Worm (Caenorhabditis elegans) whole organism, late embryonic: Measurements from ENCODE around the gene R11E3.1.

ENCODE experiments used
- C08G9.2 ChIP-seq: sonication (generic microtip); optimal IDR thresholded peaks from 2 replicates; lab custom pipeline; 2016; ENCODE audit warnings: mild to moderate bottlenecking, missing genetic modification characterization, moderate library complexity, missing compliant biosample characterization
- C38D4.7 ChIP-seq: fragments of 200-800 bp; sonication (Bioruptor generic); optimal IDR thresholded peaks from 2 replicates; lab custom pipeline; 2018; ENCODE audit warnings: mild to moderate bottlenecking, missing genetic modification characterization, moderate library complexity, missing compliant biosample characterization
- F13H6.1 ChIP-seq: sonication (generic microtip); optimal IDR thresholded peaks from 2 replicates; lab custom pipeline; 2016; ENCODE audit warnings: missing genetic modification characterization, missing compliant biosample characterization
- T23F11.4 ChIP-seq: fragments of 200-800 bp; sonication (Bioruptor generic); optimal IDR thresholded peaks from 2 replicates; lab custom pipeline; 2018; ENCODE audit warnings: mild to moderate bottlenecking, missing genetic modification characterization, missing compliant biosample characterization
- Y22D7AL.16 ChIP-seq: sonication (generic microtip); optimal IDR thresholded peaks from 2 replicates; lab custom pipeline; 2016; ENCODE audit warnings: missing genetic modification characterization, missing compliant biosample characterization
- ahr-1 ChIP-seq: sonication (generic microtip); optimal IDR thresholded peaks from 2 replicates; lab custom pipeline; 2016; ENCODE audit warnings: missing genetic modification characterization, missing compliant biosample characterization
- ama-1 ChIP-seq: fragments of 150-350 bp; optimal IDR thresholded peaks from 2 replicates; lab custom pipeline; 2014
- ceh-14 ChIP-seq: sonication (generic microtip); optimal IDR thresholded peaks from 2 replicates; lab custom pipeline; 2016; ENCODE audit warnings: missing genotype, missing genetic modification characterization, missing compliant biosample characterization
- ceh-18 ChIP-seq: sonication (generic microtip); optimal IDR thresholded peaks from 2 replicates; lab custom pipeline; 2016; ENCODE audit warnings: missing genetic modification characterization, missing compliant biosample characterization
- ceh-19 ChIP-seq: fragments of 200-800 bp; sonication (Bioruptor generic); optimal IDR thresholded peaks from 2 replicates; lab custom pipeline; 2018; ENCODE audit warnings: mild to moderate bottlenecking, missing genetic modification characterization, missing compliant biosample characterization
- ceh-22 ChIP-seq: sonication (generic microtip); optimal IDR thresholded peaks from 2 replicates; lab custom pipeline; 2017; ENCODE audit warnings: missing biosample characterization, missing genetic modification characterization
- ceh-30 ChIP-seq: fragments of 150-350 bp; optimal IDR thresholded peaks from 2 replicates; lab custom pipeline; 2014; ENCODE audit warnings: missing biosample characterization, missing genetic modification characterization
- ceh-45 ChIP-seq: fragments of 200-800 bp; sonication (Bioruptor generic); IDR thresholded peaks from 2 replicates; pipeline ENCODE4 v1.3.6; 2022; ENCODE audit warnings: missing genetic modification reagents, missing genetic modification characterization, missing compliant biosample characterization
- che-1 ChIP-seq: sonication (generic microtip); optimal IDR thresholded peaks from 2 replicates; lab custom pipeline; 2016; ENCODE audit warnings: mild to moderate bottlenecking, missing genetic modification characterization, missing compliant biosample characterization
- dve-1 ChIP-seq: sonication (generic microtip); optimal IDR thresholded peaks from 2 replicates; lab custom pipeline; 2017; ENCODE audit warnings: antibody characterized with exemption, mild to moderate bottlenecking, missing genetic modification characterization, missing compliant biosample characterization
- ets-4 ChIP-seq: sonication (generic microtip); optimal IDR thresholded peaks from 2 replicates; lab custom pipeline; 2016; ENCODE audit warnings: missing genetic modification characterization, missing compliant biosample characterization
- fax-1 ChIP-seq: sonication (generic microtip); optimal IDR thresholded peaks from 2 replicates; lab custom pipeline; 2016; ENCODE audit warnings: missing genotype, missing genetic modification characterization, missing compliant biosample characterization
- fkh-10 ChIP-seq: fragments of 150-350 bp; optimal IDR thresholded peaks from 2 replicates; lab custom pipeline; 2014; ENCODE audit warnings: missing biosample characterization, missing genetic modification reagents, missing genetic modification characterization
- fkh-6 ChIP-seq: sonication (generic microtip); optimal IDR thresholded peaks from 2 replicates; lab custom pipeline; 2016; ENCODE audit warnings: missing genetic modification characterization, missing compliant biosample characterization
- hlh-13 ChIP-seq: fragments of 200-800 bp; sonication (Bioruptor generic); optimal IDR thresholded peaks from 2 replicates; lab custom pipeline; 2018; ENCODE audit warnings: mild to moderate bottlenecking, missing genetic modification characterization, missing compliant biosample characterization
- hlh-15 ChIP-seq: sonication (generic microtip); optimal IDR thresholded peaks from 2 replicates; lab custom pipeline; 2016; ENCODE audit warnings: missing genetic modification characterization, missing compliant biosample characterization
- hlh-30 ChIP-seq: sonication (generic microtip); optimal IDR thresholded peaks from 2 replicates; lab custom pipeline; 2017; ENCODE audit warnings: antibody characterized with exemption, missing genetic modification characterization, missing compliant biosample characterization; ENCODE audit not compliant: insufficient read depth
- hlh-8 ChIP-seq: sonication (generic microtip); optimal IDR thresholded peaks from 2 replicates; lab custom pipeline; 2016; ENCODE audit warnings: missing genotype, missing genetic modification characterization, missing compliant biosample characterization
- lim-6 ChIP-seq: sonication (generic microtip); optimal IDR thresholded peaks from 2 replicates; lab custom pipeline; 2016; ENCODE audit warnings: missing genetic modification characterization, missing compliant biosample characterization
- madf-2 ChIP-seq: sonication (generic microtip); optimal IDR thresholded peaks from 2 replicates; lab custom pipeline; 2017; ENCODE audit warnings: missing genetic modification characterization, missing compliant biosample characterization
- mec-3 ChIP-seq: sonication (generic microtip); optimal IDR thresholded peaks from 2 replicates; lab custom pipeline; 2016; ENCODE audit warnings: borderline replicate concordance, missing genetic modification characterization, missing compliant biosample characterization
- nhr-11 ChIP-seq: fragments of 150-350 bp; optimal IDR thresholded peaks from 2 replicates; lab custom pipeline; 2014; ENCODE audit warnings: missing biosample characterization, missing genetic modification characterization
- odd-2 ChIP-seq: sonication (generic microtip); optimal IDR thresholded peaks from 2 replicates; lab custom pipeline; 2017; ENCODE audit warnings: antibody characterized with exemption, mild to moderate bottlenecking, missing genetic modification characterization, missing compliant biosample characterization
- pag-3 ChIP-seq: sonication (generic microtip); optimal IDR thresholded peaks from 2 replicates; lab custom pipeline; 2016; ENCODE audit warnings: missing compliant biosample characterization, missing genetic modification characterization, borderline replicate concordance
- pax-1 ChIP-seq: fragments of 150-350 bp; optimal IDR thresholded peaks from 2 replicates; lab custom pipeline; 2014; ENCODE audit warnings: missing biosample characterization, missing genetic modification characterization
- pha-2 ChIP-seq: sonication (generic microtip); optimal IDR thresholded peaks from 2 replicates; lab custom pipeline; 2017; ENCODE audit warnings: mild to moderate bottlenecking, missing genetic modification characterization, missing compliant biosample characterization
- pqm-1 ChIP-seq: sonication (generic microtip); optimal IDR thresholded peaks from 2 replicates; lab custom pipeline; 2016; ENCODE audit warnings: missing genetic modification characterization, missing compliant biosample characterization
- ref-2 ChIP-seq: sonication (generic microtip); optimal IDR thresholded peaks from 2 replicates; lab custom pipeline; 2016; ENCODE audit warnings: missing genetic modification characterization, missing compliant biosample characterization
- sox-2 ChIP-seq: fragments of 200-800 bp; sonication (Bioruptor generic); IDR thresholded peaks from 2 replicates; pipeline ENCODE4 v1.3.6; 2022; ENCODE audit warnings: missing genetic modification reagents, missing genetic modification characterization, missing compliant biosample characterization
- syd-9 ChIP-seq: sonication (generic microtip); optimal IDR thresholded peaks from 2 replicates; lab custom pipeline; 2016; ENCODE audit warnings: mild to moderate bottlenecking, missing genetic modification characterization, moderate library complexity, missing compliant biosample characterization
- tbx-7 ChIP-seq: sonication (generic microtip); optimal IDR thresholded peaks from 2 replicates; lab custom pipeline; 2016; ENCODE audit warnings: missing genotype, missing genetic modification characterization, missing compliant biosample characterization
- unc-3 ChIP-seq, 2 experiments: fragments of 200-800 bp in 1 of 2; sonication (Bioruptor generic) in 1 of 2; sonication (generic microtip) in 1 of 2; conservative IDR thresholded peaks in 1 of 2; optimal IDR thresholded peaks in 1 of 2; 2 replicates each; pipeline versions ENCODE4 v1.3.6 to Lab custom; 2016 to 2022; ENCODE audit warnings: missing compliant biosample characterization in 2 of 2, missing genetic modification characterization in 2 of 2, missing genetic modification reagents in 1 of 2
- unc-86 ChIP-seq: sonication (generic microtip); optimal IDR thresholded peaks from 2 replicates; lab custom pipeline; 2016; ENCODE audit warnings: missing genetic modification characterization, missing compliant biosample characterization
- zip-5 ChIP-seq: sonication (generic microtip); optimal IDR thresholded peaks from 2 replicates; lab custom pipeline; 2016; ENCODE audit warnings: missing genetic modification characterization, missing compliant biosample characterization

R11E3.1 gene

DNA sequence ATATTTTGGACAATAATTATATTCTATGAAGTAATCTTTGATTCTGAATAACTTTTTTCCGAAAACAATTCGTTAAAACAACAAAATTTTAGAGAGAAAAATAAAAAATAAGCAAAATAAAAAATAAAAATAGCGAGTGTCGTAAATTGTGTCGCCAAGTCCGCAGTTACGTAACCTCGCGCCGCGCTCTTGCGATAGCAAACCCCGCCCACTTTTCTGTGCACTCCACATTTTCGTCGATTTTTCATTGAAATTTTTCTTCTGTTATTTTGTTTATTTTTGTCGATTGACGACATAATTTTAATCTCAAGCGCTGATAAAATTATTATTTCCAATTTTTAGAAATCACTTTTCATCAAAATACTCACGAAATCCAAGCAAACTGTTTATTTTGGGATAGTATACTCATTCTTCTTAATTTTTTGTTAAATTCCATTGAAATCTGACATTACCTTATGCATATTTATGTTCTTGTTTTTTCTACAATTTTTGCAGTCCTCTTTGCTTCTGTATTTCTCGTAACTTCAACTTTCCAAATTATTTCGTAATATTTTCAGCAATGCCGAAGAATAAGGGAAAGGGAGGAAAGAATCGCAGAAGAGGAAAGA, 20.9 kb downstream of the R11E3.1 start, which contains the start of gene eif-1.A (continued):
- TF ChIP-seq ceh-18 (tag; lab: Kevin White, UChicago) (peak; percentile 25), nhr-11 (tag; lab: Kevin White, UChicago) (no peak), F13H6.1 (tag; lab: Kevin White, UChicago) (no peak)
- TF ChIP-seq, all 69 proteins: peak for 9

DNA sequence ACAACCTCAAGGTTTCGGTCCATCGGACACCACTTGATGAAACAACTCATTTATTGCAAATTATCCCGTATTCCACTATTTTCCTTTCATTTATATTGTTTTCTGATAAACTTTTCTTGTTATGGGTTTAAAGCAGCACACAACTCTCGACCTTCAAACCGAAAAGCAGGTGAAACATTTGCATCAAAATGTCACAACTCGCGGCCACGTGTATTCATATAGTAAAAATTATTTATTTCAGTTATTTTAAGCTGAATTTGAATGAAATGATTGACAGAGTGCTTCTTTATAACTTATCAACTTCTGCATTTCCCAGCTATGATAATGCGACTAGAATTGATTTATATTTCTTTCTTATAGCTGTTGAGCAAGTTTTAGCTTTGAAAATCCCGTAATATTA, 22.3 kb downstream of the R11E3.1 start, which contains the start of gene srw-95:
Gene srw-95, plus strand, starts transcription at position 213 of the 400 bp plus-strand sequence.
- TF ChIP-seq ref-2 (tag; lab: Kevin White, UChicago) (no peak), C08G9.2 (no peak), hlh-30 (tag; lab: Kevin White, UChicago) (no peak), hlh-8 (no peak), ceh-45 (no peak), ahr-1 (tag; lab: Kevin White, UChicago) (no peak)

- TF ChIP-seq nhr-11 (tag; lab: Kevin White, UChicago) (no peak), unc-86 (tag; lab: Kevin White, UChicago) (no peak), fax-1 (tag; lab: Kevin White, UChicago) (no peak), C08G9.2 (no peak), hlh-15 (no peak), ceh-45 (no peak), zip-5 (no peak), hlh-13 (GFP tag; lab: Kevin White, UChicago) (no peak), odd-2 (tag; lab: Kevin White, UChicago) (no peak), hlh-30 (tag; lab: Kevin White, UChicago) (no peak), C38D4.7 (no peak), ahr-1 (tag; lab: Kevin White, UChicago) (no peak), madf-2 (tag; lab: Kevin White, UChicago) (no peak), pax-1 (tag; lab: Kevin White, UChicago) (no peak), unc-3 (GFP tag; conservative IDR thresholded peaks at IDR 0.05; lab: Robert Waterston, UW) (no peak), unc-3 (tag; optimal IDR thresholded peaks at IDR 0.05; lab: Kevin White, UChicago) (no peak), ama-1 (lab: Kevin White, UChicago) (no peak), ceh-19 (GFP tag; lab: Kevin White, UChicago) (no peak), tbx-7 (tag; lab: Kevin White, UChicago) (no peak)
- TF ChIP-seq, all 69 proteins: peak for 0
These were observed 24.6 kb downstream of the R11E3.1 start, which contains the start of gene srw-94 for ce11 chrIV:4814185-4814584. TSS of gene srw-94 (plus strand) at chrIV:4814485.

- TF ChIP-seq sox-2 (GFP tag; lab: Robert Waterston, UW) (no peak), fkh-6 (tag; lab: Kevin White, UChicago) (no peak), pqm-1 (tag; lab: Kevin White, UChicago) (no peak), dve-1 (tag; lab: Kevin White, UChicago) (no peak), ceh-22 (tag; lab: Kevin White, UChicago) (no peak)
These were observed 31.5 kb downstream of the R11E3.1 start, which contains the start of gene H06H21.8 for ce11 chrIV:4821054-4821453. TSS of gene H06H21.8 (minus strand) at chrIV:4821131.

DNA sequence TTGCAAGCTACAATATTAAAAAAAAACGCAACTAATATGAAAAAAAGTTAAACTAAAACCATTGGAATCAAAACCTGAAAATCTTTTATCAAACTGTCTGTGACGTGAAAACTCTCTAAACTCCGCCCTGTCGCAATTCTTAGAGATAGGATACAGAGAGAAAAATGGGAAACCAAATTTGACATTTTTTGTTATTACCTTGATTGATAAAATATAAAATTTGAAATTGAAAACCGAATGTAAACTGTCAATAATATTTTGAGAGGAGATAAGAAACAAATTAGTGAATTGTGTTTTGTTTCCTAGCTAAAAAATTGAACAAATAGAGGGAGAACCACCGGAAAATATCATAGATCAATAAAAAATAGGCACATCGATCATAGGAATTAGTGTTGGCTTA, 32.3 kb downstream of the R11E3.1 start:
- no peak for TF ChIP-seq dve-1 (tag; lab: Kevin White, UChicago)
- TF ChIP-seq ceh-30 (tag; lab: Kevin White, UChicago): no peak
- no peak for TF ChIP-seq ceh-45
- no peak for TF ChIP-seq Y22D7AL.16 (tag; lab: Kevin White, UChicago)
- no peak for TF ChIP-seq che-1
- no peak for TF ChIP-seq pag-3 (tag; lab: Kevin White, UChicago)
- no peak for TF ChIP-seq ets-4
- no peak for TF ChIP-seq hlh-30 (tag; lab: Kevin White, UChicago)
- TF ChIP-seq fkh-10 (GFP tag; lab: Kevin White, UChicago): no peak
- TF ChIP-seq unc-3 (GFP tag; conservative IDR thresholded peaks at IDR 0.05; lab: Robert Waterston, UW): no peak
- TF ChIP-seq unc-3 (tag; optimal IDR thresholded peaks at IDR 0.05; lab: Kevin White, UChicago): no peak
- TF ChIP-seq ceh-14 (tag; lab: Kevin White, UChicago): no peak
- TF ChIP-seq lim-6: no peak
- no peak for TF ChIP-seq syd-9 (tag; lab: Kevin White, UChicago)
- TF ChIP-seq mec-3 (tag; lab: Kevin White, UChicago): no peak
- TF ChIP-seq T23F11.4 (GFP tag; lab: Kevin White, UChicago): no peak
- no peak for TF ChIP-seq pha-2 (tag; lab: Kevin White, UChicago)
- no peak for TF ChIP-seq sox-2 (GFP tag; lab: Robert Waterston, UW)
